Worm (Caenorhabditis elegans): ENCODE data around the gene F55G1.1.

ce11 chrIV:7510829-7511228, 19.3 kb downstream of the F55G1.1 start:
- TF ChIP-seq pha-4 (tag; optimal IDR thresholded peaks at IDR 0.05) (no peak), ama-1 (optimal IDR thresholded peaks at IDR 0.05) (no peak), ama-1 (GFP tag; optimal IDR thresholded peaks at IDR 0.05) (no peak), fkh-3 (tag; optimal IDR thresholded peaks at IDR 0.05) (no peak), tlf-1 (GFP tag; optimal IDR thresholded peaks at IDR 0.05) (no peak), ceh-91 (GFP tag; IDR thresholded peaks at IDR 0.05) (no peak), ceh-27 (GFP tag; optimal IDR thresholded peaks at IDR 0.05) (no peak)

All from whole organism, young adult.